Worm (Caenorhabditis elegans) whole organism, late embryonic: ENCODE measurements around the gene T15H9.4.

Source experiments
- C08G9.2 ChIP-seq: sonication (generic microtip); optimal IDR thresholded peaks from 2 replicates; lab custom pipeline; 2016; ENCODE audit warnings: mild to moderate bottlenecking, missing genetic modification characterization, moderate library complexity, missing compliant biosample characterization
- C38D4.7 ChIP-seq: fragments of 200-800 bp; sonication (Bioruptor generic); optimal IDR thresholded peaks from 2 replicates; lab custom pipeline; 2018; ENCODE audit warnings: mild to moderate bottlenecking, missing genetic modification characterization, moderate library complexity, missing compliant biosample characterization
- elt-2 ChIP-seq: sonication (generic microtip); optimal IDR thresholded peaks from 2 replicates; lab custom pipeline; 2016; ENCODE audit warnings: missing genetic modification reagents, missing genetic modification characterization, missing compliant biosample characterization
- nfya-1 ChIP-seq: sonication (generic microtip); optimal IDR thresholded peaks from 2 replicates; lab custom pipeline; 2017; ENCODE audit warnings: missing genetic modification characterization, mild to moderate bottlenecking, missing compliant biosample characterization, antibody characterized with exemption, moderate library complexity
- pha-4 ChIP-seq: fragments of 150-350 bp; optimal IDR thresholded peaks from 2 replicates; lab custom pipeline; 2018; ENCODE audit warnings: missing biosample characterization, missing genetic modification reagents, missing genetic modification characterization
- syd-9 ChIP-seq: sonication (generic microtip); optimal IDR thresholded peaks from 2 replicates; lab custom pipeline; 2016; ENCODE audit warnings: mild to moderate bottlenecking, missing genetic modification characterization, moderate library complexity, missing compliant biosample characterization

ce11 chrII:9577630-9578029 lies 34.0 kb upstream of the T15H9.4 start:
- no peak for TF ChIP-seq nfya-1
- TF ChIP-seq elt-2 (tag; lab: Kevin White, UChicago): no peak
- TF ChIP-seq C38D4.7: no peak
- no peak for TF ChIP-seq C08G9.2
- TF ChIP-seq pha-4: no peak
- TF ChIP-seq syd-9 (tag; lab: Kevin White, UChicago): no peak
